Worm (Caenorhabditis elegans): ENCODE data around the gene H38K22.7.

Gene H38K22.7

ce11 chrIII:4330984-4331383, 9.5 kb downstream of the H38K22.7 start, which contains the start of gene gly-6 (continued):
- TF ChIP-seq rnt-1 (tag; optimal IDR thresholded peaks at IDR 0.05) = peak; percentile 16
- peak; percentile 6 for TF ChIP-seq nhr-71 (tag; optimal IDR thresholded peaks at IDR 0.05)
- TF ChIP-seq fkh-10 (GFP tag; optimal IDR thresholded peaks at IDR 0.05) = no peak
- TF ChIP-seq lin-13 (GFP tag; optimal IDR thresholded peaks at IDR 0.05) = no peak
- TF ChIP-seq Y116A8C.19 (tag; optimal IDR thresholded peaks at IDR 0.05; ENCODE audit: borderline replicate concordance) = no peak

- TF ChIP-seq lsy-2 (tag; optimal IDR thresholded peaks at IDR 0.05) (peak; percentile 62 to 72), lin-14 (GFP tag; optimal IDR thresholded peaks at IDR 0.05) (peak; percentile 57), nhr-47 (tag; optimal IDR thresholded peaks at IDR 0.05) (peak; percentile 51), nhr-84 (tag; optimal IDR thresholded peaks at IDR 0.05) (no peak), pax-3 (tag; optimal IDR thresholded peaks at IDR 0.05) (no peak), snu-23 (GFP tag; optimal IDR thresholded peaks at IDR 0.05) (peak; percentile 60), nhr-85 (tag) (peak; percentile 9), ceh-82 (tag; optimal IDR thresholded peaks at IDR 0.05) (peak in 1 of 3 experiments; percentile 56), mdl-1 (tag; optimal IDR thresholded peaks at IDR 0.05) (peak in 1 of 2 experiments; percentile 34), nhr-11 (tag; optimal IDR thresholded peaks at IDR 0.05) (no peak), xbp-1 (tag; optimal IDR thresholded peaks at IDR 0.05) (peak; percentile 53), pag-3 (tag; optimal IDR thresholded peaks at IDR 0.05; ENCODE audit: borderline replicate concordance, insufficient read depth) (peak; percentile 69), snpc-4 (tag; optimal IDR thresholded peaks at IDR 0.05) (peak; percentile 20), nhr-12 (tag; optimal IDR thresholded peaks at IDR 0.05) (no peak), lir-3 (tag; optimal IDR thresholded peaks at IDR 0.05; ENCODE audit: poor library complexity) (no peak), lin-39 (tag; optimal IDR thresholded peaks at IDR 0.05) (no peak), ets-5 (GFP tag; IDR thresholded peaks at IDR 0.05) (no peak), mep-1 (tag; optimal IDR thresholded peaks at IDR 0.05) (peak; percentile 63), mab-9 (GFP tag; IDR thresholded peaks at IDR 0.05) (no peak), nhr-19 (GFP tag; conservative IDR thresholded peaks at IDR 0.05) (peak; percentile 29), nhr-76 (tag; optimal IDR thresholded peaks at IDR 0.05) (no peak), nhr-71 (tag; optimal IDR thresholded peaks at IDR 0.05) (peak; percentile 66), swsn-7 (tag; optimal IDR thresholded peaks at IDR 0.05) (peak; percentile 52), ceh-90 (tag; optimal IDR thresholded peaks at IDR 0.05) (no peak), irx-1 (tag; optimal IDR thresholded peaks at IDR 0.05) (peak; percentile 6), elt-3 (tag; optimal IDR thresholded peaks at IDR 0.05) (peak in 1 of 6 experiments; percentile 73), tbx-2 (tag; optimal IDR thresholded peaks at IDR 0.05) (peak; percentile 28), C16A3.4 (tag; optimal IDR thresholded peaks at IDR 0.05) (peak; percentile 35), ceh-8 (GFP tag; optimal IDR thresholded peaks at IDR 0.05) (no peak), nhr-237 (tag; optimal IDR thresholded peaks at IDR 0.05) (no peak), sox-4 (tag; optimal IDR thresholded peaks at IDR 0.05) (no peak), egl-27 (tag; optimal IDR thresholded peaks at IDR 0.05) (no peak), dpl-1 (GFP tag; optimal IDR thresholded peaks at IDR 0.05) (peak; percentile 34 to 62 (median 36)), efl-1 (optimal IDR thresholded peaks at IDR 0.05) (peak; percentile 39 to 57), efl-1 (GFP tag; optimal IDR thresholded peaks at IDR 0.05 in 1 of 2) (peak; percentile 51 to 94), skn-1 (tag; optimal IDR thresholded peaks at IDR 0.05) (peak; percentile 66), rnt-1 (tag; optimal IDR thresholded peaks at IDR 0.05) (peak; percentile 70), blmp-1 (tag; optimal IDR thresholded peaks at IDR 0.05) (peak; percentile 53), aha-1 (tag; optimal IDR thresholded peaks at IDR 0.05) (no peak), dsc-1 (tag; optimal IDR thresholded peaks at IDR 0.05) (peak; percentile 19), nhr-20 (tag; optimal IDR thresholded peaks at IDR 0.05) (peak; percentile 34), lin-35 (GFP tag; optimal IDR thresholded peaks at IDR 0.05) (peak; percentile 38 to 52), ama-1 (optimal IDR thresholded peaks at IDR 0.05) (no peak), vab-15 (tag; optimal IDR thresholded peaks at IDR 0.05) (no peak), fos-1 (tag; optimal IDR thresholded peaks at IDR 0.05) (no peak), nhr-77 (tag; optimal IDR thresholded peaks at IDR 0.05) (no peak), nhr-90 (tag; optimal IDR thresholded peaks at IDR 0.05; ENCODE audit: poor library complexity) (peak; percentile 35), aly-2 (tag; optimal IDR thresholded peaks at IDR 0.05) (no peak)
These were observed 11.1 kb downstream of the H38K22.7 start, which contains the start of gene cdk-12 for ce11 chrIII:4332543-4333042. cdk-12 (plus strand) TSS chrIII:4332992.
